Worm (Caenorhabditis elegans): Measurements from ENCODE around the gene srb-6.

- TF ChIP-seq K09A11.1 (tag; optimal IDR thresholded peaks at IDR 0.05; ENCODE audit: insufficient read depth) (no peak), che-1 (tag; optimal IDR thresholded peaks at IDR 0.05) (no peak), nfya-1 (tag; optimal IDR thresholded peaks at IDR 0.05) (no peak), fkh-10 (GFP tag; optimal IDR thresholded peaks at IDR 0.05) (no peak), ets-4 (tag; optimal IDR thresholded peaks at IDR 0.05) (no peak), sox-4 (tag; optimal IDR thresholded peaks at IDR 0.05) (no peak), pha-4 (tag; optimal IDR thresholded peaks at IDR 0.05) (no peak), unc-86 (tag; optimal IDR thresholded peaks at IDR 0.05) (no peak), madf-2 (tag; optimal IDR thresholded peaks at IDR 0.05) (no peak)
Measured at ce11 chrII:10245612-10246011, 50.9 kb downstream of the srb-6 start.
